Worm (Caenorhabditis elegans): Measurements from ENCODE around the gene trap-3.

trap-3 gene

DNA sequence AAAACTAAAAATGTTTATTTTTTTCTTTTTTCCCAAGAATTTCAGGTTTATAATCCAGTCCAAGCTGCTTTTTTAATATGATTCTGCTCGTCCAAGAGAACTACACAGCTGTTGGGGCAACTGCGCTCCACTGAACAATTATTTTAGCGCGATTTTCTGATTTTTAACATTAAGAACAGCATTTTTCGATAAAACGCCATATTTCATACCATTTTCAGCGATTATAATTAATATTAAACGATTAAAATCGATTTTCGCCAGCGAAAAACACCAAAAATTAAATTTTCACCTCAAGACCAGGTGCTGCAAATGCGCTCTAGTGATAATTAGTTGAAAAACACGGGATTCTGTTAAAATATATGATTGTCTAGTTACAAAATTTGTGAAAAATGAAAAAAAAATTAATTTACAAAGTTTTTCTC lies 1.0 kb downstream of the trap-3 start (continued):
- TF ChIP-seq T26A8.4 (GFP tag; IDR thresholded peaks at IDR 0.05) (peak; percentile 76), ceh-82 (tag; optimal IDR thresholded peaks at IDR 0.05) (no peak), mep-1 (tag; optimal IDR thresholded peaks at IDR 0.05) (peak; percentile 72), ceh-28 (tag; optimal IDR thresholded peaks at IDR 0.05) (no peak), F49E8.2 (tag; optimal IDR thresholded peaks at IDR 0.05; ENCODE audit: borderline replicate concordance) (peak; percentile 57), skn-1 (tag; optimal IDR thresholded peaks at IDR 0.05) (no peak), lin-13 (GFP tag; optimal IDR thresholded peaks at IDR 0.05) (peak; percentile 63), ceh-32 (tag; optimal IDR thresholded peaks at IDR 0.05; ENCODE audit: poor library complexity) (no peak), nhr-41 (GFP tag; IDR thresholded peaks at IDR 0.05) (no peak), R02D3.7 (tag; optimal IDR thresholded peaks at IDR 0.05) (no peak), spr-3 (GFP tag; optimal IDR thresholded peaks at IDR 0.05) (no peak), duxl-1 (tag; optimal IDR thresholded peaks at IDR 0.05; ENCODE audit: poor library complexity) (peak; percentile 26), ceh-20 (GFP tag; IDR thresholded peaks at IDR 0.05) (no peak), pha-4 (GFP tag; IDR thresholded peaks at IDR 0.05) (peak; percentile 65; the same call in 1 of the 2 replicates), pha-4 (tag; optimal IDR thresholded peaks at IDR 0.05) (no peak), zip-11 (GFP tag; IDR thresholded peaks at IDR 0.05) (no peak), snpc-4 (tag; optimal IDR thresholded peaks at IDR 0.05) (no peak), lin-39 (tag; optimal IDR thresholded peaks at IDR 0.05) (no peak), F26F4.8 (GFP tag; conservative IDR thresholded peaks at IDR 0.05) (no peak), dve-1 (tag; optimal IDR thresholded peaks at IDR 0.05; ENCODE audit: insufficient read depth) (peak; percentile 54), nhr-28 (tag; optimal IDR thresholded peaks at IDR 0.05) (no peak), T20F7.1 (GFP tag; optimal IDR thresholded peaks at IDR 0.05) (no peak), aha-1 (tag) (no peak), Y5F2A.4 (GFP tag; optimal IDR thresholded peaks at IDR 0.05) (peak; percentile 2), rbr-2 (tag; optimal IDR thresholded peaks at IDR 0.05) (peak; percentile 48), ZK546.5 (tag; optimal IDR thresholded peaks at IDR 0.05) (no peak), daf-16 (GFP tag; optimal IDR thresholded peaks at IDR 0.05) (peak in 1 of 2 experiments; percentile 22), daf-16 (tag; optimal IDR thresholded peaks at IDR 0.05) (no peak), php-3 (GFP tag; IDR thresholded peaks at IDR 0.05) (no peak; the same call in 1 of the 2 replicates), lin-1 (GFP tag; IDR thresholded peaks at IDR 0.05) (peak; percentile 36; the same call in 1 of the 2 replicates), set-16 (GFP tag; IDR thresholded peaks at IDR 0.05) (no peak), F37D6.2 (tag; optimal IDR thresholded peaks at IDR 0.05) (no peak), dpl-1 (GFP tag; optimal IDR thresholded peaks at IDR 0.05) (peak; percentile 36), egl-27 (tag; optimal IDR thresholded peaks at IDR 0.05) (no peak), aly-2 (tag; optimal IDR thresholded peaks at IDR 0.05) (no peak), lim-7 (GFP tag; IDR thresholded peaks at IDR 0.05) (no peak), daf-12 (tag; optimal IDR thresholded peaks at IDR 0.05) (no peak), nhr-25 (tag; optimal IDR thresholded peaks at IDR 0.05; ENCODE audit: borderline replicate concordance, insufficient read depth) (no peak), zag-1 (tag; optimal IDR thresholded peaks at IDR 0.05) (no peak), madf-5 (GFP tag; IDR thresholded peaks at IDR 0.05) (0 out of 4 replicates have a peak, but pooled peaks of 1 of the 2 experiments have one; percentile 37), F44E2.7 (GFP tag; IDR thresholded peaks at IDR 0.05) (no peak), madf-9 (GFP tag; conservative IDR thresholded peaks at IDR 0.05) (0 out of 2 replicates have a peak, but pooled peaks have one; percentile 16), nhr-102 (tag; optimal IDR thresholded peaks at IDR 0.05) (peak; percentile 70), zfp-2 (tag; optimal IDR thresholded peaks at IDR 0.05) (no peak), spr-1 (tag; optimal IDR thresholded peaks at IDR 0.05) (peak; percentile 34), gei-8 (GFP tag; optimal IDR thresholded peaks at IDR 0.05) (no peak), nhr-11 (tag; optimal IDR thresholded peaks at IDR 0.05) (no peak), F10B5.3 (tag; optimal IDR thresholded peaks at IDR 0.05) (peak; percentile 21), fos-1 (tag; optimal IDR thresholded peaks at IDR 0.05) (no peak), nhr-237 (tag; optimal IDR thresholded peaks at IDR 0.05) (no peak), unc-62 (GFP tag; optimal IDR thresholded peaks at IDR 0.05 in 1 of 2) (peak in 1 of 2 experiments; percentile 69), unc-62 (tag; optimal IDR thresholded peaks at IDR 0.05) (no peak), hlh-11 (tag; optimal IDR thresholded peaks at IDR 0.05) (peak; percentile 55)
